Worm (Caenorhabditis elegans): ENCODE measurements around the gene C14C6.8.

Gene C14C6.8

ce11 chrV:525040-525439 lies 27.9 kb downstream of the C14C6.8 start, which contains the start of gene R11G11.16:
Gene R11G11.16, minus strand, starts transcription at chrV:525140.
- no peak for TF ChIP-seq lin-39 (tag; optimal IDR thresholded peaks at IDR 0.05)
- no peak for TF ChIP-seq lin-15B (tag; optimal IDR thresholded peaks at IDR 0.05)
- TF ChIP-seq lin-13 (GFP tag; optimal IDR thresholded peaks at IDR 0.05), result no peak
- TF ChIP-seq ZK337.2 (GFP tag; IDR thresholded peaks at IDR 0.05), result no peak

ce11 chrV:524058-524457 lies 28.9 kb downstream of the C14C6.8 start, which contains the start of gene lipl-3:
Gene lipl-3, minus strand, starts transcription at chrV:524218.
- TF ChIP-seq snpc-1.2 (GFP tag; IDR thresholded peaks at IDR 0.05), result no peak
- peak; percentile 77 for TF ChIP-seq dmd-6 (GFP tag; IDR thresholded peaks at IDR 0.05)
- no peak for TF ChIP-seq hmg-1.1 (GFP tag; IDR thresholded peaks at IDR 0.05)
- peak; percentile 65 for TF ChIP-seq nhr-28 (tag; optimal IDR thresholded peaks at IDR 0.05)
- TF ChIP-seq gei-8 (GFP tag; optimal IDR thresholded peaks at IDR 0.05), result no peak
- TF ChIP-seq nhr-111 (GFP tag; optimal IDR thresholded peaks at IDR 0.05), result no peak
- peak; percentile 15 for TF ChIP-seq hlh-30 (tag; optimal IDR thresholded peaks at IDR 0.05; ENCODE audit: insufficient read depth)
- no peak for TF ChIP-seq F44E2.7 (GFP tag; IDR thresholded peaks at IDR 0.05)

- no peak for TF ChIP-seq unc-39 (tag; optimal IDR thresholded peaks at IDR 0.05)
- TF ChIP-seq ceh-82 (tag; optimal IDR thresholded peaks at IDR 0.05), result no peak
- no peak for TF ChIP-seq Y5F2A.4 (GFP tag; optimal IDR thresholded peaks at IDR 0.05)
- no peak for TF ChIP-seq hif-1 (tag; optimal IDR thresholded peaks at IDR 0.05)
- no peak for TF ChIP-seq ztf-7 (tag; optimal IDR thresholded peaks at IDR 0.05)
- TF ChIP-seq nhr-77 (tag; optimal IDR thresholded peaks at IDR 0.05), result no peak
- no peak for TF ChIP-seq ZK546.5 (tag; optimal IDR thresholded peaks at IDR 0.05)
- no peak for TF ChIP-seq ces-1 (GFP tag; optimal IDR thresholded peaks at IDR 0.05)
- TF ChIP-seq lin-13 (GFP tag; optimal IDR thresholded peaks at IDR 0.05), result no peak
- TF ChIP-seq fkh-10 (GFP tag; optimal IDR thresholded peaks at IDR 0.05), result no peak
- TF ChIP-seq egl-27 (tag; optimal IDR thresholded peaks at IDR 0.05), result no peak
- no peak for TF ChIP-seq lin-29 (GFP tag; IDR thresholded peaks at IDR 0.05)
- no peak for TF ChIP-seq snpc-4 (tag; optimal IDR thresholded peaks at IDR 0.05)
- TF ChIP-seq F49E8.2 (tag; optimal IDR thresholded peaks at IDR 0.05; ENCODE audit: borderline replicate concordance), result no peak
- TF ChIP-seq dmd-9 (GFP tag; IDR thresholded peaks at IDR 0.05), result no peak
- TF ChIP-seq ceh-28 (tag; optimal IDR thresholded peaks at IDR 0.05), result no peak
- TF ChIP-seq gei-8 (GFP tag; optimal IDR thresholded peaks at IDR 0.05), result no peak
Measured at ce11 chrV:521517-521916, 31.4 kb downstream of the C14C6.8 start, which contains the start of gene srw-107. Gene srw-107, minus strand, starts transcription at chrV:521617.

ce11 chrV:519445-519844 lies 33.5 kb downstream of the C14C6.8 start, which contains the start of gene nhr-210:
Gene nhr-210, minus strand, starts transcription at chrV:519545.
- TF ChIP-seq nhr-28 (tag; optimal IDR thresholded peaks at IDR 0.05), result peak; percentile 36
- no peak for TF ChIP-seq dmd-9 (GFP tag; IDR thresholded peaks at IDR 0.05)
- peak; percentile 77 for TF ChIP-seq nhr-102 (tag; optimal IDR thresholded peaks at IDR 0.05)
- TF ChIP-seq pqm-1 (tag; optimal IDR thresholded peaks at IDR 0.05), result peak; percentile 12

- TF ChIP-seq ctbp-1 (GFP tag; IDR thresholded peaks at IDR 0.05) (no peak), daf-8 (GFP tag; IDR thresholded peaks at IDR 0.05) (no peak), unc-62 (GFP tag; optimal IDR thresholded peaks at IDR 0.05 in 1 of 2) (no peak), unc-62 (tag; optimal IDR thresholded peaks at IDR 0.05) (no peak), sdz-12 (GFP tag; optimal IDR thresholded peaks at IDR 0.05) (no peak), lin-38 (GFP tag; IDR thresholded peaks at IDR 0.05) (no peak), T20F7.1 (GFP tag; optimal IDR thresholded peaks at IDR 0.05) (no peak), zag-1 (tag; optimal IDR thresholded peaks at IDR 0.05) (no peak), nhr-11 (tag; optimal IDR thresholded peaks at IDR 0.05) (no peak), dve-1 (tag; optimal IDR thresholded peaks at IDR 0.05; ENCODE audit: insufficient read depth) (no peak)
Measured at ce11 chrV:512420-512819, 40.5 kb downstream of the C14C6.8 start, which contains the start of gene srh-37. Gene srh-37, minus strand, starts transcription at chrV:512520.

All from whole organism, L4 larva.